Fruit fly (Drosophila melanogaster) whole organism: Measurements from ENCODE around the gene CG10570.

Experiments used
- CG8478 ChIP-seq: fragments of >200 bp; optimal IDR thresholded peaks from 2 replicates; lab custom pipeline; 2018; ENCODE audit warnings: inconsistent platforms
- Dll ChIP-seq: fragments of >200 bp; optimal IDR thresholded peaks from 2 replicates; lab custom pipeline; 2017
- pan ChIP-seq: fragments of >200 bp; optimal IDR thresholded peaks from 2 replicates; lab custom pipeline; 2017
- psq ChIP-seq: fragments of >200 bp; optimal IDR thresholded peaks from 2 replicates; lab custom pipeline; 2017
- usp ChIP-seq: fragments of >200 bp; optimal IDR thresholded peaks from 2 replicates; lab custom pipeline; 2017; ENCODE audit warnings: missing biosample characterization, missing genetic modification characterization, mixed read lengths

DNA sequence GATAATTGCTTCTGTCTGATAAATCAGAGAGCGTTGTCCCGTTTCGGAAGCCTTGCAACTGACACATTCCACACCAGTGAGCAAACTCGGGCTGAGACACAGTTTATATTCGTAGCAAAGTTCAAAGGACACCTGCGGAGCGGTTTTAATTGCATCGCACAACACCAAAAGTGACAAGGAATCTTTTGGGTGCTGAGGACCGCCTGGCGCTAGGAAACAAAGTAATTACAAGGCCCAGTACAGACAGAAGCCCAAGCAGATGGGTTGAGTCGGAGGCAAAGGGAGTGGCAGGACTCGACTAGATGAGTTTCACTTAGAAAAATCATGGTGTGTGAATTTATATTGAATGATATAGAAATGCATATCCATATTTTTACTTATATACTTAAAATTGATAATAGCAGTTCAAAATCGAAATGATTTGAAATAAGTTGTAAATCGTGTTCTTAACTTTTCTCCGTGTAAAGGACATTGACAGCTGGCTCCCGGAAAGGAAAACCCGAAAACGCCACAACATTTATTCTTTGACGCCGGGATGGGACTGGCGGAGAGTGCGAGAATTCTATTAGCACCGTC, 2.2 kb downstream of the CG10570 start:
- TF ChIP-seq Dll (lab: Kevin White, UChicago) (no peak), pan (lab: Kevin White, UChicago) (no peak), CG8478 (no peak), usp (GFP tag; lab: Kevin White, UChicago) (no peak), psq (lab: Kevin White, UChicago) (no peak)
